Worm (Caenorhabditis elegans) whole organism, L3 larva: ENCODE results near the gene C36A4.10.

ENCODE experiments used
- R02D3.7 ChIP-seq: fragments of 150-350 bp; optimal IDR thresholded peaks from 2 replicates; lab custom pipeline; 2014; ENCODE audit warnings: missing biosample characterization, missing genetic modification characterization
- elt-3 ChIP-seq, 3 experiments: fragments of 150-350 bp in 1 of 3; sonication (generic microtip) in 2 of 3; optimal IDR thresholded peaks; 2 replicates in 2 of 3; 4 replicates in 1 of 3; lab custom pipeline; 2014 to 2017; ENCODE audit warnings: missing biosample characterization in 3 of 3, missing genetic modification characterization in 3 of 3
- lin-39 ChIP-seq: fragments of 150-350 bp; optimal IDR thresholded peaks from 2 replicates; lab custom pipeline; 2018; ENCODE audit warnings: missing biosample characterization, missing genetic modification reagents, missing genetic modification characterization
- nhr-12 ChIP-seq: fragments of 150-350 bp; optimal IDR thresholded peaks from 2 replicates; lab custom pipeline; 2014; ENCODE audit warnings: missing biosample characterization, missing genetic modification characterization
- nhr-237 ChIP-seq: fragments of 150-350 bp; optimal IDR thresholded peaks from 2 replicates; lab custom pipeline; 2014; ENCODE audit warnings: missing biosample characterization, missing genetic modification characterization
- nhr-43 ChIP-seq: sonication (generic microtip); optimal IDR thresholded peaks from 2 replicates; lab custom pipeline; 2016; ENCODE audit warnings: mild to moderate bottlenecking, missing genetic modification characterization, missing compliant biosample characterization; ENCODE audit not compliant: poor library complexity, severe bottlenecking
- ztf-4 ChIP-seq: fragments of 150-350 bp; optimal IDR thresholded peaks from 2 replicates; lab custom pipeline; 2014; ENCODE audit warnings: missing biosample characterization, missing genetic modification characterization

DNA sequence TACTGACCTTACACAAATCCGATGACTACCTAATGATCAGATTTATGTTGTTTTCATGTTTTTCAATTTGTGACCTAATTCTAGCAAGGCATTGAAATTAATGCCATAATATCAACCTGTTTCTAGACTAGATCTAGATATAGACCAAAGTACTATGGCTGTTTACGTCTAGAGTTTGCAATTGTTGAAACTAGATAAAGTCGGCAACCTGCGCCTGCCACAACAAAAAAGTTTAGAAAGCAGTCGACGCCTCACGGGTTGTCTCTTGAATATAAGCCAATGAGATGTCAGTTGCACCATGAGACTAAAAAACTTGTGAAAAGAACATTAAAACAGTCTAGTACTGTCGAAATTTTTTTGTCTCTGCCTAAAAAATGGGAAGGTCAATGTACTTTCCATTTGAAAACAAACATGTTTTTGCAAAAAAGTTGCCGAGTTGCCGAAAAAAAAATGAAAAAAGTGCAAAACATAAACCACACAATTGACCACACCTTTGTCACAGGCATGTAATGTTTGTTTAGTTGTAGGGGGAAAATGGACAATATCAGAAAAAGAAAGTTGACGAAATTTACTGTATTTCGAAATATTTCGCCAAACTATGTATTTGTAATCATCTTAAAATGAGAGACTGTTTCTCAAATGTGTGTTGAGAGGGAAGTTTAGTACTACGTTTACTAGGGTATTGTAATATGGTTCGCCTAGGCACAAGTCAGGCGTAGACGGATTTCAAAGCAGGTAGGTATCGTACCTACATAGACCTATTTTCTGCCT is 47.9 kb upstream of the C36A4.10 start:
- TF ChIP-seq lin-39 (tag; lab: Kevin White, UChicago) (no peak), nhr-12 (tag; lab: Kevin White, UChicago) (no peak), nhr-43 (tag; lab: Kevin White, UChicago) (no peak), elt-3 (tag; optimal IDR thresholded peaks at IDR 0.05; lab: Kevin White, UChicago) (no peak), ztf-4 (no peak), nhr-237 (tag; lab: Kevin White, UChicago) (no peak), R02D3.7 (tag; lab: Kevin White, UChicago) (no peak)
